Fruit fly (Drosophila melanogaster): ENCODE measurements around the gene Cph.

Gene Cph

dm6 chrX:7104400-7105068 is 33.0 kb upstream of the Cph start, which contains the start of the genes CG4617 and CG8300:
Gene CG4617, minus strand, starts transcription at chrX:7104491.
Gene CG8300, plus strand, starts transcription at chrX:7104885.
- TF ChIP-seq toy (GFP tag; IDR thresholded peaks at IDR 0.05), result no peak
- no peak for TF ChIP-seq dm (GFP tag; optimal IDR thresholded peaks at IDR 0.05)
- TF ChIP-seq ci (GFP tag; IDR thresholded peaks at IDR 0.05), result no peak
- no peak for TF ChIP-seq D19B (GFP tag; optimal IDR thresholded peaks at IDR 0.05)
- TF ChIP-seq wdn (GFP tag; IDR thresholded peaks at IDR 0.05), result no peak
- TF ChIP-seq CG18011 (GFP tag; optimal IDR thresholded peaks at IDR 0.05), result no peak
- no peak for TF ChIP-seq CG42726 (GFP tag; IDR thresholded peaks at IDR 0.05; ENCODE audit: partially characterized antibody)
- TF ChIP-seq gcm (GFP tag; optimal IDR thresholded peaks at IDR 0.05), result no peak
- TF ChIP-seq br (optimal IDR thresholded peaks at IDR 0.05), result no peak
- no peak for TF ChIP-seq CG2202 (tag; optimal IDR thresholded peaks at IDR 0.05)
- no peak for TF ChIP-seq Mrtf (GFP tag; IDR thresholded peaks at IDR 0.05)
- no peak for TF ChIP-seq ro (GFP tag; IDR thresholded peaks at IDR 0.05)
- TF ChIP-seq CG8290 (GFP tag; optimal IDR thresholded peaks at IDR 0.05), result peak; percentile 17
- TF ChIP-seq CG8290 (tag; optimal IDR thresholded peaks at IDR 0.05), result peak in 1 of 2 experiments; percentile 10
- no peak for TF ChIP-seq Atf-2 (GFP tag; optimal IDR thresholded peaks at IDR 0.05)
- TF ChIP-seq schlank (tag; optimal IDR thresholded peaks at IDR 0.05), result no peak
- TF ChIP-seq CG17359 (tag; optimal IDR thresholded peaks at IDR 0.05), result no peak
- no peak for TF ChIP-seq esg (GFP tag; conservative IDR thresholded peaks at IDR 0.05)
- TF ChIP-seq CG3065 (GFP tag; optimal IDR thresholded peaks at IDR 0.05), result no peak
- TF ChIP-seq Xrp1 (GFP tag; IDR thresholded peaks at IDR 0.05), result 0 out of 2 replicates have a peak, but pooled peaks have one; percentile 37
- TF ChIP-seq D (optimal IDR thresholded peaks at IDR 0.05), result no peak
- no peak for TF ChIP-seq D (GFP tag; optimal IDR thresholded peaks at IDR 0.05)
- TF ChIP-seq CG12071 (GFP tag; optimal IDR thresholded peaks at IDR 0.05), result no peak
- no peak for TF ChIP-seq CG8765 (GFP tag; IDR thresholded peaks at IDR 0.05)
- TF ChIP-seq CG12219 (GFP tag; optimal IDR thresholded peaks at IDR 0.05), result no peak
- no peak for TF ChIP-seq zfh2 (GFP tag; optimal IDR thresholded peaks at IDR 0.05)
- TF ChIP-seq Rfx (GFP tag; IDR thresholded peaks at IDR 0.05), result no peak
- no peak for TF ChIP-seq NK7.1 (GFP tag; optimal IDR thresholded peaks at IDR 0.05)
- TF ChIP-seq chinmo (GFP tag; IDR thresholded peaks at IDR 0.05; ENCODE audit: partially characterized antibody), result no peak
- peak; percentile 23 for TF ChIP-seq CG7556 (GFP tag; optimal IDR thresholded peaks at IDR 0.05)
- no peak for TF ChIP-seq lov (optimal IDR thresholded peaks at IDR 0.05)
- no peak for TF ChIP-seq lov (GFP tag; IDR thresholded peaks at IDR 0.05)
- TF ChIP-seq maf-S (GFP tag; optimal IDR thresholded peaks at IDR 0.05), result no peak
- TF ChIP-seq ab (GFP tag; optimal IDR thresholded peaks at IDR 0.05), result no peak
- TF ChIP-seq al (GFP tag; IDR thresholded peaks at IDR 0.05), result 0 out of 2 replicates have a peak, but pooled peaks have one; percentile 18
- TF ChIP-seq fd96Cb (tag; optimal IDR thresholded peaks at IDR 0.05), result no peak
- no peak for TF ChIP-seq CG10431 (GFP tag; optimal IDR thresholded peaks at IDR 0.05)
- no peak for TF ChIP-seq Lim3 (GFP tag; IDR thresholded peaks at IDR 0.05)
- peak; percentile 38; the same call in 1 of the 2 replicates for TF ChIP-seq CG32772 (GFP tag; IDR thresholded peaks at IDR 0.05)
- TF ChIP-seq H2.0 (GFP tag; IDR thresholded peaks at IDR 0.05), result no peak
- TF ChIP-seq Dfd (GFP tag; optimal IDR thresholded peaks at IDR 0.05), result no peak
- TF ChIP-seq CG17802 (tag; optimal IDR thresholded peaks at IDR 0.05), result no peak
- TF ChIP-seq tx (GFP tag; optimal IDR thresholded peaks at IDR 0.05), result no peak
- no peak for TF ChIP-seq CG3281 (GFP tag; optimal IDR thresholded peaks at IDR 0.05)
- TF ChIP-seq unc-4 (GFP tag; IDR thresholded peaks at IDR 0.05; ENCODE audit: partially characterized antibody), result no peak
- peak; percentile 27; the same call in 1 of the 2 replicates for TF ChIP-seq Dref (GFP tag; IDR thresholded peaks at IDR 0.05)
- no peak for TF ChIP-seq CG31365 (tag; optimal IDR thresholded peaks at IDR 0.05)
- TF ChIP-seq CG17568 (GFP tag; optimal IDR thresholded peaks at IDR 0.05), result no peak
- no peak for TF ChIP-seq CG7928 (GFP tag; optimal IDR thresholded peaks at IDR 0.05)
- TF ChIP-seq otp (GFP tag; IDR thresholded peaks at IDR 0.05), result no peak
- TF ChIP-seq CG7271 (tag; optimal IDR thresholded peaks at IDR 0.05), result no peak
- no peak for TF ChIP-seq jumu (GFP tag; optimal IDR thresholded peaks at IDR 0.05)
